Fruit fly (Drosophila melanogaster) whole organism, embryonic: ENCODE measurements around the gene CG14818.

Experiments
- Atf6 ChIP-seq: fragments of 200-800 bp; sonication (Bioruptor generic); IDR thresholded peaks from 2 replicates; pipeline ENCODE4 v1.3.6; 2022; ENCODE audit warnings: missing biosample characterization, missing genetic modification characterization
- BtbVII ChIP-seq: fragments of 200-800 bp; sonication (Bioruptor generic); optimal IDR thresholded peaks from 3 replicates; lab custom pipeline; 2017; ENCODE audit warnings: missing biosample characterization, mild to moderate bottlenecking, missing genetic modification characterization
- CG16779 ChIP-seq: fragments of 200-800 bp; sonication (Bioruptor generic); IDR thresholded peaks from 2 replicates; pipeline ENCODE4 v1.3.6; 2022; ENCODE audit warnings: missing biosample characterization, missing genetic modification characterization
- CG17612 ChIP-seq: fragments of 200-800 bp; sonication (Bioruptor generic); IDR thresholded peaks from 2 replicates; pipeline ENCODE4 v1.3.6; 2022; ENCODE audit warnings: missing biosample characterization, missing genetic modification characterization
- CG18619 ChIP-seq: fragments of 200-800 bp; sonication (Bioruptor generic); optimal IDR thresholded peaks from 3 replicates; lab custom pipeline; 2017; ENCODE audit warnings: missing biosample characterization, mild to moderate bottlenecking, missing genetic modification characterization
- CG2129 ChIP-seq: fragments of 200-800 bp; sonication (Bioruptor generic); IDR thresholded peaks from 2 replicates; pipeline ENCODE4 v1.3.6; 2022; ENCODE audit warnings: missing biosample characterization, missing genetic modification characterization; ENCODE audit not compliant: partially characterized antibody
- CG2202 ChIP-seq: fragments of 200-800 bp; sonication (Bioruptor generic); optimal IDR thresholded peaks from 2 replicates; lab custom pipeline; 2018; ENCODE audit warnings: missing biosample characterization, mild to moderate bottlenecking, missing genetic modification characterization
- CG3281 ChIP-seq: fragments of 200-800 bp; sonication (Bioruptor generic); optimal IDR thresholded peaks from 3 replicates; lab custom pipeline; 2017; ENCODE audit warnings: missing biosample characterization, mild to moderate bottlenecking, missing genetic modification characterization
- CG33213 ChIP-seq: fragments of 200-800 bp; sonication (Bioruptor generic); optimal IDR thresholded peaks from 3 replicates; lab custom pipeline; 2016; ENCODE audit warnings: missing biosample characterization, missing genetic modification characterization
- CG33557 ChIP-seq: fragments of 200-800 bp; sonication (Bioruptor generic); optimal IDR thresholded peaks from 2 replicates; lab custom pipeline; 2019; ENCODE audit warnings: missing biosample characterization, mild to moderate bottlenecking, missing genetic modification characterization, moderate library complexity
- CG42726 ChIP-seq: fragments of 200-800 bp; sonication (Bioruptor generic); IDR thresholded peaks from 2 replicates; pipeline ENCODE4 v1.3.6; 2022; ENCODE audit warnings: missing biosample characterization, missing genetic modification characterization; ENCODE audit not compliant: partially characterized antibody
- CG4854 ChIP-seq: fragments of 200-800 bp; sonication (Bioruptor generic); optimal IDR thresholded peaks from 2 replicates; lab custom pipeline; 2016; ENCODE audit warnings: missing biosample characterization, missing genetic modification characterization, inconsistent platforms
- CG8924 ChIP-seq: fragments of 200-800 bp; optimal IDR thresholded peaks from 3 replicates; lab custom pipeline; 2019; ENCODE audit warnings: missing biosample characterization, mild to moderate bottlenecking, missing genetic modification characterization, moderate library complexity
- CG9437 ChIP-seq: fragments of 200-800 bp; sonication (Bioruptor generic); optimal IDR thresholded peaks from 2 replicates; lab custom pipeline; 2018; ENCODE audit warnings: missing biosample characterization, mild to moderate bottlenecking, missing genetic modification characterization
- CG9817 ChIP-seq: fragments of 200-800 bp; sonication (Bioruptor generic); optimal IDR thresholded peaks from 2 replicates; lab custom pipeline; 2018; ENCODE audit warnings: missing biosample characterization, mild to moderate bottlenecking, missing genetic modification characterization, moderate library complexity
- Chrac-16 ChIP-seq: fragments of 200-800 bp; sonication (Bioruptor generic); optimal IDR thresholded peaks from 3 replicates; lab custom pipeline; 2016; ENCODE audit warnings: missing biosample characterization, missing genetic modification characterization
- Dip2 ChIP-seq: fragments of 200-800 bp; sonication (Bioruptor generic); IDR thresholded peaks from 2 replicates; pipeline ENCODE4 v1.3.6; 2022; ENCODE audit warnings: missing biosample characterization, missing genetic modification characterization
- Doc3 ChIP-seq: fragments of 200-800 bp; sonication (Bioruptor generic); IDR thresholded peaks from 3 replicates; pipeline ENCODE4 v1.3.6; 2022; ENCODE audit warnings: missing biosample characterization, missing genetic modification characterization; ENCODE audit not compliant: partially characterized antibody
- Dref ChIP-seq: fragments of 200-800 bp; sonication (Bioruptor generic); IDR thresholded peaks from 2 replicates; pipeline ENCODE4 v1.3.6; 2022; ENCODE audit warnings: missing biosample characterization, missing genetic modification characterization
- Drgx ChIP-seq: fragments of 200-800 bp; sonication (Bioruptor generic); IDR thresholded peaks from 2 replicates; pipeline ENCODE4 v1.3.6; 2022; ENCODE audit warnings: missing biosample characterization, missing genetic modification characterization
- ERR ChIP-seq: fragments of 200-800 bp; sonication (Bioruptor generic); optimal IDR thresholded peaks from 2 replicates; lab custom pipeline; 2016; ENCODE audit warnings: missing biosample characterization, missing genetic modification characterization
- Hr51 ChIP-seq, 2 experiments: fragments of 200-800 bp; sonication (Bioruptor generic); optimal IDR thresholded peaks; 2 replicates in 1 of 2; 3 replicates in 1 of 2; lab custom pipeline; 2016 to 2018; ENCODE audit warnings: missing biosample characterization in 2 of 2, missing genetic modification characterization in 2 of 2, mild to moderate bottlenecking in 1 of 2, moderate library complexity in 1 of 2
- Med ChIP-seq: fragments of 200-800 bp; sonication (Bioruptor generic); peaks from one replicate; lab custom pipeline; 2016; ENCODE audit warnings: missing biosample characterization, missing genetic modification characterization, mild to moderate bottlenecking, inconsistent platforms, moderate library complexity
- Myb ChIP-seq: fragments of 200-800 bp; sonication (Bioruptor generic); optimal IDR thresholded peaks from 2 replicates; lab custom pipeline; 2016; ENCODE audit warnings: missing biosample characterization, missing genetic modification characterization
- Nf-YC ChIP-seq: fragments of 200-800 bp; optimal IDR thresholded peaks from 3 replicates; lab custom pipeline; 2019; ENCODE audit warnings: missing biosample characterization, mild to moderate bottlenecking, missing genetic modification characterization, moderate library complexity
- Oli ChIP-seq: fragments of 200-800 bp; sonication (Bioruptor generic); optimal IDR thresholded peaks from 2 replicates; lab custom pipeline; 2018; ENCODE audit warnings: missing biosample characterization, mild to moderate bottlenecking, missing genetic modification characterization, moderate library complexity
- Optix ChIP-seq: fragments of 200-800 bp; sonication (Bioruptor generic); IDR thresholded peaks from 3 replicates; pipeline ENCODE4 v1.3.6; 2022; ENCODE audit warnings: missing biosample characterization, missing genetic modification characterization
- Ptx1 ChIP-seq: fragments of 200-800 bp; sonication (Bioruptor generic); IDR thresholded peaks from 2 replicates; pipeline ENCODE4 v1.3.6; 2022; ENCODE audit warnings: missing biosample characterization, missing genetic modification characterization
- Sry-δ ChIP-seq: fragments of 200-800 bp; sonication (Bioruptor generic); optimal IDR thresholded peaks from 2 replicates; lab custom pipeline; 2016; ENCODE audit warnings: missing biosample characterization, missing genetic modification characterization
- Stat92E ChIP-seq, 3 experiments: fragments of >200 bp in 2 of 3; fragments of 200-800 bp in 1 of 3; sonication (Bioruptor generic) in 1 of 3; optimal IDR thresholded peaks; 2 replicates each; lab custom pipeline; 2017 to 2019; ENCODE audit warnings: missing biosample characterization in 3 of 3, missing genetic modification characterization in 3 of 3, mild to moderate bottlenecking in 1 of 3, moderate library complexity in 1 of 3
- Tbp ChIP-seq: fragments of >200 bp; optimal IDR thresholded peaks from 2 replicates; lab custom pipeline; 2018; ENCODE audit warnings: missing biosample characterization, missing genetic modification characterization
- bbx ChIP-seq: fragments of 200-800 bp; sonication (Bioruptor generic); IDR thresholded peaks from 2 replicates; pipeline ENCODE4 v1.3.6; 2022; ENCODE audit warnings: missing biosample characterization, missing genetic modification characterization; ENCODE audit not compliant: partially characterized antibody
- bsh ChIP-seq, 2 experiments: fragments of 200-800 bp; sonication (Bioruptor generic); optimal IDR thresholded peaks; 2 replicates each; lab custom pipeline; 2017 to 2018; ENCODE audit warnings: mild to moderate bottlenecking in 2 of 2, missing biosample characterization in 2 of 2, missing genetic modification characterization in 2 of 2, moderate library complexity in 1 of 2
- crc ChIP-seq: fragments of 200-800 bp; sonication (Bioruptor generic); optimal IDR thresholded peaks from 2 replicates; lab custom pipeline; 2016; ENCODE audit warnings: missing biosample characterization, missing genetic modification characterization
- dysf ChIP-seq: fragments of 200-800 bp; sonication (Bioruptor generic); IDR thresholded peaks from 3 replicates; pipeline ENCODE4 v1.3.6; 2022; ENCODE audit warnings: missing biosample characterization, missing genetic modification characterization
- gcm ChIP-seq: fragments of 200-800 bp; sonication (Bioruptor generic); optimal IDR thresholded peaks from 2 replicates; lab custom pipeline; 2019; ENCODE audit warnings: missing biosample characterization, mild to moderate bottlenecking, missing genetic modification characterization, moderate library complexity
- grau ChIP-seq: fragments of 200-800 bp; optimal IDR thresholded peaks from 3 replicates; lab custom pipeline; 2019; ENCODE audit warnings: missing biosample characterization, mild to moderate bottlenecking, missing genetic modification characterization, moderate library complexity
- jigr1 ChIP-seq: fragments of 200-800 bp; sonication (Bioruptor generic); IDR thresholded peaks from 3 replicates; pipeline ENCODE4 v1.3.6; 2022; ENCODE audit warnings: missing biosample characterization, missing genetic modification characterization
- jumu ChIP-seq: fragments of 200-800 bp; sonication (Bioruptor generic); optimal IDR thresholded peaks from 3 replicates; lab custom pipeline; 2016; ENCODE audit warnings: missing biosample characterization, missing genetic modification characterization
- lab ChIP-seq: fragments of 200-800 bp; sonication (Bioruptor generic); optimal IDR thresholded peaks from 3 replicates; lab custom pipeline; 2017; ENCODE audit warnings: missing biosample characterization, missing genetic modification characterization, mild to moderate bottlenecking, moderate library complexity, missing genetic modification reagents
- lmd ChIP-seq: fragments of 200-800 bp; sonication (Bioruptor generic); IDR thresholded peaks from 2 replicates; pipeline ENCODE4 v1.3.6; 2022; ENCODE audit warnings: missing biosample characterization, missing genetic modification characterization
- pb ChIP-seq: fragments of 200-800 bp; sonication (Bioruptor generic); optimal IDR thresholded peaks from 3 replicates; lab custom pipeline; 2016; ENCODE audit warnings: missing biosample characterization, missing genetic modification characterization
- pum ChIP-seq: fragments of 200-800 bp; sonication (Bioruptor generic); optimal IDR thresholded peaks from 2 replicates; lab custom pipeline; 2016; ENCODE audit warnings: missing biosample characterization, missing genetic modification characterization
- scrt ChIP-seq: fragments of 200-800 bp; sonication (Bioruptor generic); optimal IDR thresholded peaks from 2 replicates; lab custom pipeline; 2018; ENCODE audit warnings: missing biosample characterization, mild to moderate bottlenecking, missing genetic modification characterization, moderate library complexity
- sd ChIP-seq: fragments of 200-800 bp; sonication (Bioruptor generic); optimal IDR thresholded peaks from 3 replicates; lab custom pipeline; 2018; ENCODE audit warnings: missing biosample characterization, mild to moderate bottlenecking, missing genetic modification characterization, moderate library complexity
- slbo ChIP-seq: fragments of 200-800 bp; sonication (Bioruptor generic); IDR thresholded peaks from 2 replicates; pipeline ENCODE4 v1.3.6; 2022; ENCODE audit warnings: missing biosample characterization, missing genetic modification characterization
- sqz ChIP-seq: fragments of 200-800 bp; sonication (Bioruptor generic); optimal IDR thresholded peaks from 3 replicates; lab custom pipeline; 2018; ENCODE audit warnings: missing biosample characterization, mild to moderate bottlenecking, missing genetic modification characterization
- sug ChIP-seq: fragments of 200-800 bp; optimal IDR thresholded peaks from 2 replicates; lab custom pipeline; 2019; ENCODE audit warnings: missing biosample characterization, mild to moderate bottlenecking, missing genetic modification characterization, moderate library complexity
- tin ChIP-seq: fragments of 200-800 bp; sonication (Bioruptor generic); optimal IDR thresholded peaks from 3 replicates; lab custom pipeline; 2016; ENCODE audit warnings: missing biosample characterization, missing genetic modification characterization
- vfl ChIP-seq: fragments of 200-800 bp; sonication (Bioruptor generic); optimal IDR thresholded peaks from 2 replicates; lab custom pipeline; 2016; ENCODE audit warnings: missing biosample characterization, missing genetic modification characterization
- yki ChIP-seq: fragments of >200 bp; optimal IDR thresholded peaks from 3 replicates; lab custom pipeline; 2018

Gene CG14818

dm6 chrX:1858867-1859266 is 20.7 kb downstream of the CG14818 start, which contains the start of gene Lamtor5 (continued):
- TF ChIP-seq Stat92E (GFP tag; optimal IDR thresholded peaks at IDR 0.05; lab: Kevin White, UChicago) (peak in 1 of 3 experiments; percentile 15), CG2202 (no peak), Chrac-16 (peak; percentile 25), yki (no peak), tin (GFP tag; lab: Kevin White, UChicago) (no peak), lab (GFP tag; lab: Kevin White, UChicago) (peak; percentile 69), CG2129 (GFP tag; lab: Robert Waterston, UW) (no peak), CG3281 (GFP tag; lab: Kevin White, UChicago) (peak; percentile 37), slbo (GFP tag; lab: Robert Waterston, UW) (peak; percentile 73), BtbVII (GFP tag; lab: Kevin White, UChicago) (peak; percentile 53), Dip2 (GFP tag; lab: Robert Waterston, UW) (no peak), Nf-YC (peak; percentile 29), scrt (GFP tag; lab: Kevin White, UChicago) (no peak), CG18619 (GFP tag; lab: Kevin White, UChicago) (peak; percentile 22), Myb (GFP tag; lab: Kevin White, UChicago) (peak; percentile 38), jumu (GFP tag; lab: Kevin White, UChicago) (peak; percentile 29), Drgx (GFP tag; lab: Robert Waterston, UW) (peak; percentile 19; the same call in 1 of the 2 replicates), CG4854 (peak; percentile 2), Sry-δ (GFP tag; lab: Kevin White, UChicago) (peak; percentile 14), CG16779 (GFP tag; lab: Robert Waterston, UW) (peak; percentile 28; the same call in 1 of the 2 replicates), Doc3 (GFP tag; lab: Robert Waterston, UW) (no peak), bsh (GFP tag; optimal IDR thresholded peaks at IDR 0.05; lab: Kevin White, UChicago) (peak in 1 of 2 experiments; percentile 35), Tbp (GFP tag; lab: Kevin White, UChicago) (no peak), CG8924 (tag; lab: Kevin White, UChicago) (peak; percentile 23), grau (tag; lab: Kevin White, UChicago) (peak; percentile 55), vfl (peak; percentile 49), Ptx1 (GFP tag; lab: Robert Waterston, UW) (no peak), gcm (GFP tag; lab: Kevin White, UChicago) (no peak), bbx (GFP tag; lab: Robert Waterston, UW) (0 out of 2 replicates have a peak, but pooled peaks have one; percentile 28), Oli (no peak), CG33557 (GFP tag; lab: Kevin White, UChicago) (no peak), sqz (GFP tag; lab: Kevin White, UChicago) (peak; percentile 13), CG9817 (peak; percentile 14), Optix (GFP tag; lab: Robert Waterston, UW) (no peak), CG42726 (GFP tag; lab: Robert Waterston, UW) (no peak), pum (peak; percentile 31), Atf6 (GFP tag; lab: Robert Waterston, UW) (no peak), Dref (GFP tag; lab: Robert Waterston, UW) (no peak), pb (no peak), Med (GFP tag; lab: Kevin White, UChicago) (peak; percentile 92), crc (GFP tag; lab: Kevin White, UChicago) (no peak), jigr1 (GFP tag; lab: Robert Waterston, UW) (no peak), lmd (GFP tag; lab: Robert Waterston, UW) (peak; percentile 50; the same call in 1 of the 2 replicates), Hr51 (GFP tag; optimal IDR thresholded peaks at IDR 0.05; lab: Kevin White, UChicago) (peak in 1 of 2 experiments; percentile 39), dysf (no peak; the same call in 2 of the 3 replicates), CG9437 (no peak), sd (tag; lab: Kevin White, UChicago) (peak; percentile 26), CG33213 (GFP tag; lab: Kevin White, UChicago) (peak; percentile 2), CG17612 (GFP tag; lab: Robert Waterston, UW) (no peak), ERR (GFP tag; lab: Kevin White, UChicago) (no peak), sug (tag; lab: Kevin White, UChicago) (peak; percentile 15)
